Worm (Caenorhabditis elegans): ENCODE data around the gene twk-39.

- no peak for TF ChIP-seq nhr-76 (tag; optimal IDR thresholded peaks at IDR 0.05)
- no peak for TF ChIP-seq nhr-28 (tag; optimal IDR thresholded peaks at IDR 0.05)
- no peak for TF ChIP-seq daf-12 (tag; optimal IDR thresholded peaks at IDR 0.05)
Measured at ce11 chrIII:11816523-11817003, 21.0 kb downstream of the twk-39 start, which contains the start of gene C18D11.1.
